Fruit fly (Drosophila melanogaster) whole organism, embryonic: ENCODE results near the gene CG31016.

Experiments
- Abd-B ChIP-seq: fragments of 200-800 bp; sonication (Bioruptor generic); optimal IDR thresholded peaks from 2 replicates; lab custom pipeline; 2018; ENCODE audit warnings: missing biosample characterization, mild to moderate bottlenecking, missing genetic modification characterization, moderate library complexity
- Antp ChIP-seq: fragments of 200-800 bp; sonication (Bioruptor generic); optimal IDR thresholded peaks from 3 replicates; lab custom pipeline; 2016; ENCODE audit warnings: missing biosample characterization, missing genetic modification characterization
- Blimp-1 ChIP-seq: fragments of 200-800 bp; sonication (Bioruptor generic); optimal IDR thresholded peaks from 3 replicates; lab custom pipeline; 2018; ENCODE audit warnings: missing biosample characterization, missing genetic modification characterization, mild to moderate bottlenecking, moderate library complexity, missing genetic modification reagents
- CG10462 ChIP-seq: fragments of 200-800 bp; sonication (Bioruptor generic); optimal IDR thresholded peaks from 2 replicates; lab custom pipeline; 2016; ENCODE audit warnings: missing biosample characterization, missing genetic modification characterization
- CG10979 ChIP-seq: fragments of 200-800 bp; sonication (Bioruptor generic); optimal IDR thresholded peaks from 2 replicates; lab custom pipeline; 2018; ENCODE audit warnings: missing biosample characterization, mild to moderate bottlenecking, missing genetic modification characterization, moderate library complexity
- CG11695 ChIP-seq: fragments of 200-800 bp; sonication (Bioruptor generic); IDR thresholded peaks from 3 replicates; pipeline ENCODE4 v1.3.6; 2022; ENCODE audit warnings: missing biosample characterization, missing genetic modification characterization
- CG12219 ChIP-seq: fragments of 200-800 bp; sonication (Bioruptor generic); optimal IDR thresholded peaks from 3 replicates; lab custom pipeline; 2018; ENCODE audit warnings: missing biosample characterization, mild to moderate bottlenecking, missing genetic modification characterization
- CG12299 ChIP-seq: fragments of 200-800 bp; sonication (Bioruptor generic); optimal IDR thresholded peaks from 2 replicates; lab custom pipeline; 2018; ENCODE audit warnings: missing biosample characterization, mild to moderate bottlenecking, missing genetic modification characterization
- CG14441 ChIP-seq: fragments of 200-800 bp; sonication (Bioruptor generic); IDR thresholded peaks from 2 replicates; pipeline ENCODE4 v1.3.6; 2022; ENCODE audit warnings: missing biosample characterization, missing genetic modification characterization
- CG1602 ChIP-seq: fragments of 200-800 bp; sonication (Bioruptor generic); optimal IDR thresholded peaks from 3 replicates; lab custom pipeline; 2016; ENCODE audit warnings: missing biosample characterization, missing genetic modification characterization
- CG1647 ChIP-seq: fragments of 200-800 bp; sonication (Bioruptor generic); optimal IDR thresholded peaks from 3 replicates; lab custom pipeline; 2016; ENCODE audit warnings: missing biosample characterization, missing genetic modification characterization
- CG17359 ChIP-seq: fragments of 200-800 bp; sonication (Bioruptor generic); optimal IDR thresholded peaks from 3 replicates; lab custom pipeline; 2018; ENCODE audit warnings: missing biosample characterization, mild to moderate bottlenecking, missing genetic modification characterization, moderate library complexity
- CG18011 ChIP-seq: fragments of 200-800 bp; sonication (Bioruptor generic); optimal IDR thresholded peaks from 2 replicates; lab custom pipeline; 2017; ENCODE audit warnings: missing biosample characterization, missing genetic modification characterization, mild to moderate bottlenecking, moderate library complexity, missing genotype
- CG2678 ChIP-seq: fragments of 200-800 bp; sonication (Bioruptor generic); optimal IDR thresholded peaks from 3 replicates; lab custom pipeline; 2019; ENCODE audit warnings: missing biosample characterization, mild to moderate bottlenecking, missing genetic modification characterization, moderate library complexity
- CG2889 ChIP-seq: fragments of 200-800 bp; sonication (Bioruptor generic); IDR thresholded peaks from 3 replicates; pipeline ENCODE4 v1.3.6; 2022; ENCODE audit warnings: missing biosample characterization, missing genetic modification characterization
- CG30020 ChIP-seq: fragments of 200-800 bp; optimal IDR thresholded peaks from 2 replicates; lab custom pipeline; 2019; ENCODE audit warnings: missing biosample characterization, mild to moderate bottlenecking, missing genetic modification characterization, moderate library complexity
- CG4328 ChIP-seq: fragments of 200-800 bp; sonication (Bioruptor generic); optimal IDR thresholded peaks from 3 replicates; lab custom pipeline; 2017; ENCODE audit warnings: missing biosample characterization, missing genetic modification reagents, missing genetic modification characterization
- CG6272 ChIP-seq: fragments of 200-800 bp; sonication (Bioruptor generic); IDR thresholded peaks from 2 replicates; pipeline ENCODE4 v1.3.6; 2022; ENCODE audit warnings: missing biosample characterization, missing genetic modification characterization
- CG6689 ChIP-seq: fragments of 200-800 bp; sonication (Bioruptor generic); IDR thresholded peaks from 2 replicates; pipeline ENCODE4 v1.3.6; 2022; ENCODE audit warnings: missing biosample characterization, missing genetic modification characterization
- CG7556 ChIP-seq: fragments of 200-800 bp; sonication (Bioruptor generic); optimal IDR thresholded peaks from 2 replicates; lab custom pipeline; 2017; ENCODE audit warnings: missing biosample characterization, mild to moderate bottlenecking, missing genetic modification characterization
- CG7786 ChIP-seq: fragments of 200-800 bp; sonication (Bioruptor generic); optimal IDR thresholded peaks from 2 replicates; lab custom pipeline; 2016; ENCODE audit warnings: missing biosample characterization, missing genetic modification characterization
- CG8388 ChIP-seq: fragments of 200-800 bp; sonication (Bioruptor generic); optimal IDR thresholded peaks from 2 replicates; lab custom pipeline; 2019; ENCODE audit warnings: missing biosample characterization, mild to moderate bottlenecking, missing genetic modification characterization, moderate library complexity
- CG9817 ChIP-seq: fragments of 200-800 bp; sonication (Bioruptor generic); optimal IDR thresholded peaks from 2 replicates; lab custom pipeline; 2018; ENCODE audit warnings: missing biosample characterization, mild to moderate bottlenecking, missing genetic modification characterization, moderate library complexity
- CrebB ChIP-seq: fragments of 200-800 bp; sonication (Bioruptor generic); optimal IDR thresholded peaks from 3 replicates; lab custom pipeline; 2018; ENCODE audit warnings: missing biosample characterization, mild to moderate bottlenecking, missing genetic modification characterization
- D19A ChIP-seq: fragments of 200-800 bp; optimal IDR thresholded peaks from 3 replicates; lab custom pipeline; 2019; ENCODE audit warnings: missing biosample characterization, mild to moderate bottlenecking, missing genetic modification characterization, moderate library complexity
- Dad ChIP-seq: fragments of 200-800 bp; sonication (Bioruptor generic); optimal IDR thresholded peaks from 3 replicates; lab custom pipeline; 2016; ENCODE audit warnings: missing biosample characterization, missing genetic modification characterization
- Doc2 ChIP-seq: fragments of 200-800 bp; sonication (Bioruptor generic); IDR thresholded peaks from 2 replicates; pipeline ENCODE4 v1.3.6; 2022; ENCODE audit warnings: missing biosample characterization, missing genetic modification characterization
- Eip74EF ChIP-seq, 2 experiments: fragments of 200-800 bp in 1 of 2; fragments of >200 bp in 1 of 2; sonication (Bioruptor generic) in 1 of 2; optimal IDR thresholded peaks; 2 replicates each; lab custom pipeline; 2017 to 2019; ENCODE audit warnings: missing biosample characterization in 2 of 2, missing genetic modification characterization in 2 of 2, mild to moderate bottlenecking in 1 of 2, moderate library complexity in 1 of 2
- HLH4C ChIP-seq: fragments of 200-800 bp; sonication (Bioruptor generic); IDR thresholded peaks from 3 replicates; pipeline ENCODE4 v1.3.6; 2022; ENCODE audit warnings: missing biosample characterization, missing genetic modification characterization; ENCODE audit not compliant: partially characterized antibody
- Hmr ChIP-seq: fragments of 200-800 bp; sonication (Bioruptor generic); optimal IDR thresholded peaks from 3 replicates; lab custom pipeline; 2017; ENCODE audit warnings: mild to moderate bottlenecking, missing biosample characterization, missing genetic modification reagents, missing genetic modification characterization
- Hr51 ChIP-seq, 2 experiments: fragments of 200-800 bp; sonication (Bioruptor generic); optimal IDR thresholded peaks; 2 replicates in 1 of 2; 3 replicates in 1 of 2; lab custom pipeline; 2016 to 2018; ENCODE audit warnings: missing biosample characterization in 2 of 2, missing genetic modification characterization in 2 of 2, mild to moderate bottlenecking in 1 of 2, moderate library complexity in 1 of 2
- Mes4 ChIP-seq: fragments of 200-800 bp; sonication (Bioruptor generic); optimal IDR thresholded peaks from 2 replicates; lab custom pipeline; 2016; ENCODE audit warnings: missing biosample characterization, missing genetic modification characterization
- Myb ChIP-seq: fragments of 200-800 bp; sonication (Bioruptor generic); optimal IDR thresholded peaks from 2 replicates; lab custom pipeline; 2016; ENCODE audit warnings: missing biosample characterization, missing genetic modification characterization
- Pdp1 ChIP-seq, 2 experiments: fragments of 200-800 bp; sonication (Bioruptor generic); optimal IDR thresholded peaks; 3 replicates each; lab custom pipeline; 2016; ENCODE audit warnings: missing biosample characterization in 2 of 2, missing genetic modification characterization in 2 of 2, mild to moderate bottlenecking in 1 of 2, moderate library complexity in 1 of 2
- Ptx1 ChIP-seq: fragments of 200-800 bp; sonication (Bioruptor generic); IDR thresholded peaks from 2 replicates; pipeline ENCODE4 v1.3.6; 2022; ENCODE audit warnings: missing biosample characterization, missing genetic modification characterization
- Stat92E ChIP-seq, 3 experiments: fragments of >200 bp in 2 of 3; fragments of 200-800 bp in 1 of 3; sonication (Bioruptor generic) in 1 of 3; optimal IDR thresholded peaks; 2 replicates each; lab custom pipeline; 2017 to 2019; ENCODE audit warnings: missing biosample characterization in 3 of 3, missing genetic modification characterization in 3 of 3, mild to moderate bottlenecking in 1 of 3, moderate library complexity in 1 of 3
- TFAM ChIP-seq: fragments of 200-800 bp; sonication (Bioruptor generic); optimal IDR thresholded peaks from 2 replicates; lab custom pipeline; 2017; ENCODE audit warnings: missing biosample characterization, missing genetic modification characterization, inconsistent platforms
- Xrp1 ChIP-seq: fragments of 200-800 bp; sonication (Bioruptor generic); IDR thresholded peaks from 2 replicates; pipeline ENCODE4 v1.3.6; 2022; ENCODE audit warnings: missing biosample characterization, missing genetic modification characterization
- bbx ChIP-seq: fragments of 200-800 bp; sonication (Bioruptor generic); IDR thresholded peaks from 2 replicates; pipeline ENCODE4 v1.3.6; 2022; ENCODE audit warnings: missing biosample characterization, missing genetic modification characterization; ENCODE audit not compliant: partially characterized antibody
- cas ChIP-seq: fragments of 200-800 bp; sonication (Bioruptor generic); IDR thresholded peaks from 2 replicates; pipeline ENCODE4 v1.3.6; 2022; ENCODE audit warnings: missing biosample characterization, missing genetic modification characterization
- caup ChIP-seq: fragments of 200-800 bp; sonication (Bioruptor generic); optimal IDR thresholded peaks from 3 replicates; lab custom pipeline; 2017; ENCODE audit warnings: missing biosample characterization, mild to moderate bottlenecking, missing genetic modification characterization, moderate library complexity; ENCODE audit not compliant: severe bottlenecking
- dpn ChIP-seq, 2 experiments: fragments of 200-800 bp; sonication (Bioruptor generic); optimal IDR thresholded peaks; 3 replicates each; lab custom pipeline; 2016; ENCODE audit warnings: missing biosample characterization in 2 of 2, missing genetic modification characterization in 2 of 2
- fu2 ChIP-seq: fragments of 200-800 bp; sonication (Bioruptor generic); optimal IDR thresholded peaks from 2 replicates; lab custom pipeline; 2016; ENCODE audit warnings: missing biosample characterization, missing genetic modification characterization
- lab ChIP-seq: fragments of 200-800 bp; sonication (Bioruptor generic); optimal IDR thresholded peaks from 3 replicates; lab custom pipeline; 2017; ENCODE audit warnings: missing biosample characterization, missing genetic modification characterization, mild to moderate bottlenecking, moderate library complexity, missing genetic modification reagents
- oc ChIP-seq: fragments of 200-800 bp; sonication (Bioruptor generic); optimal IDR thresholded peaks from 2 replicates; lab custom pipeline; 2018; ENCODE audit warnings: missing biosample characterization, mild to moderate bottlenecking, missing genetic modification characterization, moderate library complexity
- pros ChIP-seq: fragments of 200-800 bp; sonication (Bioruptor generic); optimal IDR thresholded peaks from 3 replicates; lab custom pipeline; 2019; ENCODE audit warnings: missing biosample characterization, mild to moderate bottlenecking, missing genetic modification characterization, moderate library complexity
- slbo ChIP-seq: fragments of 200-800 bp; sonication (Bioruptor generic); IDR thresholded peaks from 2 replicates; pipeline ENCODE4 v1.3.6; 2022; ENCODE audit warnings: missing biosample characterization, missing genetic modification characterization
- sqz ChIP-seq: fragments of 200-800 bp; sonication (Bioruptor generic); optimal IDR thresholded peaks from 3 replicates; lab custom pipeline; 2018; ENCODE audit warnings: missing biosample characterization, mild to moderate bottlenecking, missing genetic modification characterization
- stwl ChIP-seq: fragments of 200-800 bp; sonication (Bioruptor generic); optimal IDR thresholded peaks from 3 replicates; lab custom pipeline; 2018; ENCODE audit warnings: missing biosample characterization, mild to moderate bottlenecking, missing genetic modification characterization, moderate library complexity
- ttk ChIP-seq: fragments of 200-800 bp; sonication (Bioruptor generic); IDR thresholded peaks from 2 replicates; pipeline ENCODE4 v2.1.2; 2022; ENCODE audit warnings: missing biosample characterization, missing genetic modification characterization

The CG31016 gene

DNA sequence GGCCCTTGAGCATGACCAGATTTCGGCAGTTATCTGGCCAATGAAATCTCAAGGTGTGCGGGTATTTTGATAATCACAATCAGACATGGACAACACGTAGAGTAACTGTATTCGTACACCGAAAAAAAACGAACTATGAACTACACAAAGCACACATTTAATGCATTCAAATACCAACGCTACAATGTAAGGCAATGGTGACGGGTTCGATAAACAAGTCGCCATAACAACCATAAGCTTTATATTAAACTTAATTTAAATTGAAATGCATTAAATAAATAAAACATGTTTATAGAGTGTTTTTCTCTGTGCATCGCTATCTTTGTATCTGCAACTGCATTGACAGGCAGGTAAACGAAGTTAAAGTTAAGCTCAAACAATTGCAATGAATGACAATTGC, 15.8 kb upstream of the CG31016 start:
- no peak for TF ChIP-seq CG30020
- TF ChIP-seq HLH4C (GFP tag; lab: Robert Waterston, UW) = no peak
- TF ChIP-seq Eip74EF (GFP tag; optimal IDR thresholded peaks at IDR 0.05; lab: Kevin White, UChicago) = no peak
- TF ChIP-seq CG12219 (GFP tag; lab: Kevin White, UChicago) = no peak
- TF ChIP-seq D19A (tag; lab: Kevin White, UChicago) = no peak
- TF ChIP-seq CG11695 (GFP tag; lab: Robert Waterston, UW) = no peak
- TF ChIP-seq lab (GFP tag; lab: Kevin White, UChicago) = no peak
- TF ChIP-seq Dad (GFP tag; lab: Kevin White, UChicago) = no peak
- TF ChIP-seq bbx (GFP tag; lab: Robert Waterston, UW) = no peak
- TF ChIP-seq sqz (GFP tag; lab: Kevin White, UChicago) = no peak
- TF ChIP-seq caup (GFP tag; lab: Kevin White, UChicago) = no peak
- TF ChIP-seq Antp (GFP tag; lab: Kevin White, UChicago) = no peak
- peak; percentile 40 for TF ChIP-seq Ptx1 (GFP tag; lab: Robert Waterston, UW)
- TF ChIP-seq CG7786 (GFP tag; lab: Kevin White, UChicago) = no peak
- TF ChIP-seq slbo (GFP tag; lab: Robert Waterston, UW) = no peak
- no peak for TF ChIP-seq CG7556 (GFP tag; lab: Kevin White, UChicago)
- no peak for TF ChIP-seq CG2889 (GFP tag; lab: Robert Waterston, UW)
- TF ChIP-seq CG12299 = no peak
- TF ChIP-seq Mes4 (GFP tag; lab: Kevin White, UChicago) = no peak
- TF ChIP-seq fu2 = no peak
- TF ChIP-seq CG6689 (GFP tag; lab: Robert Waterston, UW) = peak; percentile 22; the same call in 1 of the 2 replicates
- TF ChIP-seq stwl = no peak
- no peak for TF ChIP-seq TFAM (GFP tag; lab: Kevin White, UChicago)
- no peak for TF ChIP-seq CG14441 (GFP tag; lab: Robert Waterston, UW)
- TF ChIP-seq Hmr (GFP tag; lab: Kevin White, UChicago) = no peak
- no peak for TF ChIP-seq ttk (GFP tag; lab: Robert Waterston, UW)
- peak; percentile 36 for TF ChIP-seq CG17359
- TF ChIP-seq Doc2 (GFP tag; lab: Robert Waterston, UW) = no peak
- TF ChIP-seq CG10979 (tag; lab: Kevin White, UChicago) = peak; percentile 12
- peak; percentile 14 for TF ChIP-seq Blimp-1 (GFP tag; lab: Kevin White, UChicago)
- TF ChIP-seq Pdp1 (GFP tag; optimal IDR thresholded peaks at IDR 0.05; lab: Kevin White, UChicago) = no peak
- TF ChIP-seq CG18011 (GFP tag; lab: Kevin White, UChicago) = no peak
- TF ChIP-seq CG10462 = no peak
- TF ChIP-seq CG2678 (tag; lab: Kevin White, UChicago) = peak; percentile 10
- no peak for TF ChIP-seq pros (GFP tag; lab: Kevin White, UChicago)
- no peak for TF ChIP-seq CG1602
- TF ChIP-seq CG4328 = no peak
- TF ChIP-seq CrebB (tag; lab: Kevin White, UChicago) = no peak
- no peak for TF ChIP-seq Stat92E (GFP tag; optimal IDR thresholded peaks at IDR 0.05; lab: Kevin White, UChicago)
- no peak for TF ChIP-seq oc (tag; lab: Kevin White, UChicago)
- no peak for TF ChIP-seq CG6272 (GFP tag; lab: Robert Waterston, UW)
- peak in 1 of 2 experiments; percentile 7 for TF ChIP-seq Hr51 (GFP tag; optimal IDR thresholded peaks at IDR 0.05; lab: Kevin White, UChicago)
- no peak for TF ChIP-seq dpn (GFP tag; optimal IDR thresholded peaks at IDR 0.05; lab: Kevin White, UChicago)
- TF ChIP-seq Abd-B (GFP tag; lab: Kevin White, UChicago) = no peak
- TF ChIP-seq Myb (GFP tag; lab: Kevin White, UChicago) = no peak
- no peak for TF ChIP-seq CG9817 (tag; lab: Kevin White, UChicago)
- 0 out of 2 replicates have a peak, but pooled peaks have one; percentile 5 for TF ChIP-seq Xrp1
- no peak for TF ChIP-seq cas
- TF ChIP-seq CG1647 (GFP tag; lab: Kevin White, UChicago) = no peak
- no peak for TF ChIP-seq CG8388 (GFP tag; lab: Kevin White, UChicago)
